Fruit fly (Drosophila melanogaster): ENCODE measurements around the gene Ocho.

dm6 chr3L:14949943-14950342 lies 24.7 kb upstream of the Ocho start:
- TF ChIP-seq CG6792 (GFP tag; optimal IDR thresholded peaks at IDR 0.05) (no peak), Blimp-1 (GFP tag; optimal IDR thresholded peaks at IDR 0.05) (no peak), Hr38 (GFP tag; optimal IDR thresholded peaks at IDR 0.05) (no peak), CG16779 (tag; optimal IDR thresholded peaks at IDR 0.05) (no peak), Sox102F (GFP tag; optimal IDR thresholded peaks at IDR 0.05) (no peak), Hr4 (GFP tag; optimal IDR thresholded peaks at IDR 0.05) (no peak), vri (GFP tag; optimal IDR thresholded peaks at IDR 0.05) (no peak), lz (GFP tag; optimal IDR thresholded peaks at IDR 0.05) (no peak), dsx (GFP tag; optimal IDR thresholded peaks at IDR 0.05; ENCODE audit: poor library complexity, severe bottlenecking) (no peak), svp (GFP tag) (no peak), Hr39 (GFP tag; optimal IDR thresholded peaks at IDR 0.05) (no peak), salr (GFP tag; optimal IDR thresholded peaks at IDR 0.05) (no peak)

Data from whole organism, prepupa.